Fruit fly (Drosophila melanogaster) whole organism, embryonic: ENCODE results near the gene Rad60.

Source experiments
- Bgb ChIP-seq: fragments of 200-800 bp; sonication (Bioruptor generic); IDR thresholded peaks from 2 replicates; pipeline ENCODE4 v1.3.6; 2022; ENCODE audit warnings: missing biosample characterization, missing genetic modification characterization; ENCODE audit not compliant: partially characterized antibody
- CG1024 ChIP-seq: fragments of 200-800 bp; sonication (Bioruptor generic); IDR thresholded peaks from 2 replicates; pipeline ENCODE4 v1.3.6; 2022; ENCODE audit warnings: missing biosample characterization, missing genetic modification characterization
- CG11093 ChIP-seq: fragments of 200-800 bp; sonication (Bioruptor generic); IDR thresholded peaks from 3 replicates; pipeline ENCODE4 v1.3.6; 2022; ENCODE audit warnings: missing biosample characterization, missing genetic modification characterization
- CG11456 ChIP-seq: fragments of 200-800 bp; sonication (Bioruptor generic); IDR thresholded peaks from 3 replicates; pipeline ENCODE4 v1.3.6; 2022; ENCODE audit warnings: missing biosample characterization, missing genetic modification characterization
- CG12071 ChIP-seq: fragments of 200-800 bp; sonication (Bioruptor generic); optimal IDR thresholded peaks from 3 replicates; lab custom pipeline; 2018; ENCODE audit warnings: missing biosample characterization, mild to moderate bottlenecking, missing genetic modification characterization
- CG14965 ChIP-seq: fragments of 200-800 bp; sonication (Bioruptor generic); optimal IDR thresholded peaks from 2 replicates; lab custom pipeline; 2016; ENCODE audit warnings: missing biosample characterization, missing genetic modification characterization, borderline replicate concordance
- CG15479 ChIP-seq: fragments of 200-800 bp; sonication (Bioruptor generic); optimal IDR thresholded peaks from 3 replicates; lab custom pipeline; 2019; ENCODE audit warnings: missing biosample characterization, mild to moderate bottlenecking, missing genetic modification characterization, moderate library complexity
- CG16863 ChIP-seq: fragments of 200-800 bp; sonication (Bioruptor generic); optimal IDR thresholded peaks from 3 replicates; lab custom pipeline; 2016; ENCODE audit warnings: missing biosample characterization, missing genetic modification characterization
- CG17361 ChIP-seq: fragments of 200-800 bp; sonication (Bioruptor generic); IDR thresholded peaks from 3 replicates; pipeline ENCODE4 v1.3.6; 2022; ENCODE audit warnings: missing biosample characterization, missing genetic modification characterization
- CG1832 ChIP-seq: fragments of 200-800 bp; sonication (Bioruptor generic); optimal IDR thresholded peaks from 2 replicates; lab custom pipeline; 2017; ENCODE audit warnings: missing biosample characterization, mild to moderate bottlenecking, missing genetic modification characterization, inconsistent platforms
- CG30403 ChIP-seq: fragments of 200-800 bp; sonication (Bioruptor generic); optimal IDR thresholded peaks from 3 replicates; lab custom pipeline; 2016; ENCODE audit warnings: missing biosample characterization, missing genetic modification characterization
- CG32767 ChIP-seq: fragments of 200-800 bp; sonication (Bioruptor generic); IDR thresholded peaks from 2 replicates; pipeline ENCODE4 v1.3.6; 2022; ENCODE audit warnings: missing biosample characterization, missing genetic modification characterization
- CG3838 ChIP-seq: fragments of 200-800 bp; sonication (Bioruptor generic); optimal IDR thresholded peaks from 3 replicates; lab custom pipeline; 2016; ENCODE audit warnings: missing biosample characterization, missing genetic modification characterization
- CG4854 ChIP-seq: fragments of 200-800 bp; sonication (Bioruptor generic); optimal IDR thresholded peaks from 2 replicates; lab custom pipeline; 2016; ENCODE audit warnings: missing biosample characterization, missing genetic modification characterization, inconsistent platforms
- CG6854 ChIP-seq: fragments of 200-800 bp; sonication (Bioruptor generic); optimal IDR thresholded peaks from 3 replicates; lab custom pipeline; 2017; ENCODE audit warnings: missing biosample characterization, mild to moderate bottlenecking, missing genetic modification characterization
- CG8765 ChIP-seq: fragments of 200-800 bp; sonication (Bioruptor generic); IDR thresholded peaks from 2 replicates; pipeline ENCODE4 v1.3.6; 2022; ENCODE audit warnings: missing biosample characterization, missing genetic modification characterization
- CG9609 ChIP-seq: fragments of 200-800 bp; sonication (Bioruptor generic); optimal IDR thresholded peaks from 3 replicates; lab custom pipeline; 2016; ENCODE audit warnings: missing biosample characterization, missing genetic modification characterization
- CrebB ChIP-seq: fragments of 200-800 bp; sonication (Bioruptor generic); optimal IDR thresholded peaks from 3 replicates; lab custom pipeline; 2018; ENCODE audit warnings: missing biosample characterization, mild to moderate bottlenecking, missing genetic modification characterization
- Deaf1 ChIP-seq: fragments of 200-800 bp; optimal IDR thresholded peaks from 3 replicates; lab custom pipeline; 2019; ENCODE audit warnings: missing biosample characterization, mild to moderate bottlenecking, missing genetic modification characterization, moderate library complexity
- E2f1 ChIP-seq: fragments of 200-800 bp; sonication (Bioruptor generic); IDR thresholded peaks from 2 replicates; pipeline ENCODE4 v1.3.6; 2022; ENCODE audit warnings: missing biosample characterization, missing genetic modification characterization
- HLH4C ChIP-seq: fragments of 200-800 bp; sonication (Bioruptor generic); IDR thresholded peaks from 3 replicates; pipeline ENCODE4 v1.3.6; 2022; ENCODE audit warnings: missing biosample characterization, missing genetic modification characterization; ENCODE audit not compliant: partially characterized antibody
- HLHmδ ChIP-seq: fragments of 200-800 bp; sonication (Bioruptor generic); optimal IDR thresholded peaks from 2 replicates; lab custom pipeline; 2018; ENCODE audit warnings: missing biosample characterization, mild to moderate bottlenecking, missing genetic modification characterization, moderate library complexity
- Hmx ChIP-seq: fragments of 200-800 bp; sonication (Bioruptor generic); optimal IDR thresholded peaks from 2 replicates; lab custom pipeline; 2016; ENCODE audit warnings: missing biosample characterization, missing genetic modification characterization
- Max ChIP-seq: fragments of 200-800 bp; sonication (Bioruptor generic); optimal IDR thresholded peaks from 2 replicates; lab custom pipeline; 2016; ENCODE audit warnings: missing biosample characterization, mild to moderate bottlenecking, missing genetic modification characterization
- NfI ChIP-seq: fragments of 200-800 bp; sonication (Bioruptor generic); optimal IDR thresholded peaks from 3 replicates; lab custom pipeline; 2018; ENCODE audit warnings: missing biosample characterization, mild to moderate bottlenecking, missing genetic modification characterization, moderate library complexity
- Oaz ChIP-seq: fragments of 200-800 bp; sonication (Bioruptor generic); IDR thresholded peaks from 2 replicates; pipeline ENCODE4 v1.3.6; 2022; ENCODE audit warnings: missing biosample characterization, missing genetic modification characterization
- Oli ChIP-seq: fragments of 200-800 bp; sonication (Bioruptor generic); optimal IDR thresholded peaks from 2 replicates; lab custom pipeline; 2018; ENCODE audit warnings: missing biosample characterization, mild to moderate bottlenecking, missing genetic modification characterization, moderate library complexity
- Ravus ChIP-seq: fragments of 200-800 bp; sonication (Bioruptor generic); IDR thresholded peaks from 2 replicates; pipeline ENCODE4 v1.3.6; 2022; ENCODE audit warnings: missing biosample characterization, missing genetic modification characterization
- Tbp ChIP-seq: fragments of >200 bp; optimal IDR thresholded peaks from 2 replicates; lab custom pipeline; 2018; ENCODE audit warnings: missing biosample characterization, missing genetic modification characterization
- Usf ChIP-seq: fragments of 200-800 bp; sonication (Bioruptor generic); optimal IDR thresholded peaks from 2 replicates; lab custom pipeline; 2017; ENCODE audit warnings: missing genotype, missing biosample characterization, missing genetic modification characterization
- ac ChIP-seq: fragments of 200-800 bp; sonication (Bioruptor generic); optimal IDR thresholded peaks from 3 replicates; lab custom pipeline; 2017; ENCODE audit warnings: missing biosample characterization, mild to moderate bottlenecking, missing genetic modification characterization
- chm ChIP-seq: fragments of 200-800 bp; sonication (Bioruptor generic); IDR thresholded peaks from 2 replicates; pipeline ENCODE4 v1.3.6; 2022; ENCODE audit warnings: missing biosample characterization, missing genetic modification characterization
- ci ChIP-seq: fragments of 200-800 bp; sonication (Bioruptor generic); IDR thresholded peaks from 3 replicates; pipeline ENCODE4 v1.3.6; 2022; ENCODE audit warnings: missing biosample characterization, missing genetic modification characterization
- dan ChIP-seq: fragments of 200-800 bp; sonication (Bioruptor generic); IDR thresholded peaks from 2 replicates; pipeline ENCODE4 v1.3.6; 2022; ENCODE audit warnings: missing biosample characterization, missing genetic modification characterization
- dimm ChIP-seq: fragments of 200-800 bp; sonication (Bioruptor generic); IDR thresholded peaks from 2 replicates; pipeline ENCODE4 v1.3.6; 2022; ENCODE audit warnings: missing biosample characterization, missing genetic modification characterization
- eyg ChIP-seq: fragments of 200-800 bp; sonication (Bioruptor generic); optimal IDR thresholded peaks from 3 replicates; lab custom pipeline; 2016; ENCODE audit warnings: missing biosample characterization, missing genetic modification characterization
- jing ChIP-seq: fragments of 200-800 bp; sonication (Bioruptor generic); optimal IDR thresholded peaks from 2 replicates; lab custom pipeline; 2018; ENCODE audit warnings: missing biosample characterization, mild to moderate bottlenecking, missing genetic modification characterization
- klu ChIP-seq: fragments of 200-800 bp; sonication (Bioruptor generic); IDR thresholded peaks from 2 replicates; pipeline ENCODE4 v1.3.6; 2022; ENCODE audit warnings: missing biosample characterization, missing genetic modification characterization
- lab ChIP-seq: fragments of 200-800 bp; sonication (Bioruptor generic); optimal IDR thresholded peaks from 3 replicates; lab custom pipeline; 2017; ENCODE audit warnings: missing biosample characterization, missing genetic modification characterization, mild to moderate bottlenecking, moderate library complexity, missing genetic modification reagents
- mld ChIP-seq: fragments of 200-800 bp; sonication (Bioruptor generic); IDR thresholded peaks from 3 replicates; pipeline ENCODE4 v1.3.6; 2022; ENCODE audit warnings: missing biosample characterization, missing genetic modification characterization; ENCODE audit not compliant: partially characterized antibody
- nmo ChIP-seq: fragments of 200-800 bp; sonication (Bioruptor generic); optimal IDR thresholded peaks from 2 replicates; lab custom pipeline; 2018; ENCODE audit warnings: missing biosample characterization, mild to moderate bottlenecking, missing genetic modification characterization, moderate library complexity
- onecut ChIP-seq: fragments of 200-800 bp; sonication (Bioruptor generic); IDR thresholded peaks from 2 replicates; pipeline ENCODE4 v1.3.6; 2022; ENCODE audit warnings: missing biosample characterization, missing genetic modification characterization
- pum ChIP-seq: fragments of 200-800 bp; sonication (Bioruptor generic); optimal IDR thresholded peaks from 2 replicates; lab custom pipeline; 2016; ENCODE audit warnings: missing biosample characterization, missing genetic modification characterization
- sd ChIP-seq: fragments of 200-800 bp; sonication (Bioruptor generic); optimal IDR thresholded peaks from 3 replicates; lab custom pipeline; 2018; ENCODE audit warnings: missing biosample characterization, mild to moderate bottlenecking, missing genetic modification characterization, moderate library complexity
- seq ChIP-seq: fragments of 200-800 bp; sonication (Bioruptor generic); IDR thresholded peaks from 2 replicates; pipeline ENCODE4 v1.3.6; 2022; ENCODE audit warnings: missing biosample characterization, missing genetic modification characterization
- sim ChIP-seq: fragments of 200-800 bp; sonication (Bioruptor generic); IDR thresholded peaks from 2 replicates; pipeline ENCODE4 v1.3.6; 2022; ENCODE audit warnings: missing biosample characterization, missing genetic modification characterization
- tap ChIP-seq: fragments of 200-800 bp; optimal IDR thresholded peaks from 3 replicates; lab custom pipeline; 2019; ENCODE audit warnings: missing biosample characterization, mild to moderate bottlenecking, missing genetic modification characterization, moderate library complexity
- ttk ChIP-seq: fragments of 200-800 bp; sonication (Bioruptor generic); IDR thresholded peaks from 2 replicates; pipeline ENCODE4 v2.1.2; 2022; ENCODE audit warnings: missing biosample characterization, missing genetic modification characterization
- unc-4 ChIP-seq: fragments of 200-800 bp; sonication (Bioruptor generic); IDR thresholded peaks from 2 replicates; pipeline ENCODE4 v1.3.6; 2022; ENCODE audit warnings: missing biosample characterization, missing genetic modification characterization; ENCODE audit not compliant: partially characterized antibody
- wdn ChIP-seq: fragments of 200-800 bp; sonication (Bioruptor generic); IDR thresholded peaks from 2 replicates; pipeline ENCODE4 v1.3.6; 2022; ENCODE audit warnings: missing biosample characterization, missing genetic modification characterization
- zfh1 ChIP-seq: fragments of 200-800 bp; sonication (Bioruptor generic); IDR thresholded peaks from 3 replicates; pipeline ENCODE4 v1.3.6; 2022; ENCODE audit warnings: missing biosample characterization, missing genetic modification characterization
- zfh2 ChIP-seq: fragments of 200-800 bp; sonication (Bioruptor generic); optimal IDR thresholded peaks from 2 replicates; lab custom pipeline; 2016; ENCODE audit warnings: missing biosample characterization, missing genetic modification characterization

Rad60 gene

dm6 chr3R:23201122-23201521 is 50.2 kb downstream of the Rad60 start (continued):
- TF ChIP-seq jing (GFP tag; lab: Kevin White, UChicago) (no peak), CG3838 (GFP tag; lab: Kevin White, UChicago) (no peak), CG4854 (GFP tag; lab: Kevin White, UChicago) (no peak), Usf (no peak), CG8765 (GFP tag; lab: Robert Waterston, UW) (no peak), Oaz (GFP tag; lab: Robert Waterston, UW) (no peak), chm (no peak), unc-4 (GFP tag; lab: Robert Waterston, UW) (no peak), Deaf1 (tag; lab: Kevin White, UChicago) (no peak), E2f1 (GFP tag; lab: Robert Waterston, UW) (no peak), sim (0 out of 2 replicates have a peak, but pooled peaks have one; percentile 35), CG16863 (GFP tag; lab: Kevin White, UChicago) (no peak), CG15479 (GFP tag; lab: Kevin White, UChicago) (peak; percentile 75), ttk (GFP tag; lab: Robert Waterston, UW) (no peak), CrebB (no peak), sd (tag; lab: Kevin White, UChicago) (no peak), CG11093 (no peak), seq (peak; percentile 83; the same call in 1 of the 2 replicates), HLH4C (GFP tag; lab: Robert Waterston, UW) (no peak), lab (GFP tag; lab: Kevin White, UChicago) (no peak), CG1832 (GFP tag; lab: Kevin White, UChicago) (peak; percentile 86), CG11456 (GFP tag; lab: Robert Waterston, UW) (no peak), ci (GFP tag; lab: Robert Waterston, UW) (peak; percentile 86), pum (GFP tag; lab: Kevin White, UChicago) (no peak), CG1024 (GFP tag; lab: Robert Waterston, UW) (no peak), wdn (GFP tag; lab: Robert Waterston, UW) (no peak), tap (tag; lab: Kevin White, UChicago) (no peak), dan (no peak), CG9609 (GFP tag; lab: Kevin White, UChicago) (no peak), CG32767 (GFP tag; lab: Robert Waterston, UW) (peak; percentile 64), Bgb (no peak), Max (GFP tag; lab: Kevin White, UChicago) (no peak), CG17361 (GFP tag; lab: Robert Waterston, UW) (no peak), HLHmδ (GFP tag; lab: Kevin White, UChicago) (peak; percentile 82), CG30403 (GFP tag; lab: Kevin White, UChicago) (no peak), onecut (GFP tag; lab: Robert Waterston, UW) (peak; percentile 19; the same call in 1 of the 2 replicates), eyg (no peak), zfh1 (peak; percentile 25; the same call in 1 of the 3 replicates), CG6854 (GFP tag; lab: Kevin White, UChicago) (no peak), CG14965 (no peak), Tbp (GFP tag; lab: Kevin White, UChicago) (no peak), klu (no peak), Ravus (GFP tag; lab: Robert Waterston, UW) (no peak), NfI (GFP tag; lab: Kevin White, UChicago) (peak; percentile 9), dimm (GFP tag; lab: Robert Waterston, UW) (no peak), mld (GFP tag; lab: Robert Waterston, UW) (0 out of 3 replicates have a peak, but pooled peaks have one; percentile 44), CG12071 (GFP tag; lab: Kevin White, UChicago) (peak; percentile 46), ac (no peak), Hmx (GFP tag; lab: Kevin White, UChicago) (no peak), zfh2 (GFP tag; lab: Kevin White, UChicago) (no peak), Oli (tag; lab: Kevin White, UChicago) (no peak), nmo (GFP tag; lab: Kevin White, UChicago) (no peak)
